Worm (Caenorhabditis elegans): ENCODE measurements around the gene plrg-1.

ce11 chrV:10813425-10814156 is 5.9 kb upstream of the plrg-1 start, which contains the start of the genes C29A12.1 and lig-1:
- no peak for TF ChIP-seq him-1 (tag; optimal IDR thresholded peaks at IDR 0.05)
- TF ChIP-seq dao-5 (tag; optimal IDR thresholded peaks at IDR 0.05), result no peak

Measured in whole organism, L4/young adult.